Fruit fly (Drosophila melanogaster): ENCODE measurements around the gene CG15465.

The CG15465 gene

dm6 chrX:5046256-5046894, 39.2 kb upstream of the CG15465 start (continued):
- TF ChIP-seq nerfin-2 (GFP tag; IDR thresholded peaks at IDR 0.05; ENCODE audit: partially characterized antibody), result no peak
- TF ChIP-seq CG17328 (GFP tag; IDR thresholded peaks at IDR 0.05), result peak; percentile 86
- TF ChIP-seq twi (tag; optimal IDR thresholded peaks at IDR 0.05), result peak; percentile 49
- no peak for TF ChIP-seq luna (GFP tag; optimal IDR thresholded peaks at IDR 0.05)
- TF ChIP-seq az2 (GFP tag; optimal IDR thresholded peaks at IDR 0.05), result peak; percentile 76
- TF ChIP-seq CG32767 (GFP tag; IDR thresholded peaks at IDR 0.05), result peak; percentile 79
- TF ChIP-seq CG6654 (GFP tag; optimal IDR thresholded peaks at IDR 0.05), result peak; percentile 9
- TF ChIP-seq cad (GFP tag; optimal IDR thresholded peaks at IDR 0.05), result no peak
- TF ChIP-seq insv (GFP tag; optimal IDR thresholded peaks at IDR 0.05), result no peak
- TF ChIP-seq CG11723 (GFP tag; optimal IDR thresholded peaks at IDR 0.05), result peak; percentile 58
- peak; percentile 12 for TF ChIP-seq CG1792 (GFP tag; optimal IDR thresholded peaks at IDR 0.05)
- TF ChIP-seq ci (GFP tag; IDR thresholded peaks at IDR 0.05), result peak; percentile 84
- peak; percentile 83 for TF ChIP-seq CG10267 (tag; optimal IDR thresholded peaks at IDR 0.05)
- peak; percentile 83 for TF ChIP-seq kni (GFP tag; optimal IDR thresholded peaks at IDR 0.05)
- no peak for TF ChIP-seq Doc3 (GFP tag; IDR thresholded peaks at IDR 0.05; ENCODE audit: partially characterized antibody)
- TF ChIP-seq CG7987 (GFP tag; optimal IDR thresholded peaks at IDR 0.05), result peak; percentile 33
- TF ChIP-seq mam (GFP tag; optimal IDR thresholded peaks at IDR 0.05), result peak; percentile 63
- TF ChIP-seq CTCF (GFP tag; optimal IDR thresholded peaks at IDR 0.05), result no peak
- TF ChIP-seq Jarid2 (GFP tag; optimal IDR thresholded peaks at IDR 0.05), result peak; percentile 43
- peak; percentile 13 for TF ChIP-seq CG3163 (GFP tag; optimal IDR thresholded peaks at IDR 0.05)
- peak; percentile 28; the same call in 1 of the 3 replicates for TF ChIP-seq Optix (GFP tag; IDR thresholded peaks at IDR 0.05)
- peak; percentile 48 for TF ChIP-seq CG8281 (tag; optimal IDR thresholded peaks at IDR 0.05)
- TF ChIP-seq YL-1 (GFP tag; optimal IDR thresholded peaks at IDR 0.05), result peak; percentile 22
- TF ChIP-seq Poxn (GFP tag; IDR thresholded peaks at IDR 0.05), result no peak; the same call in 1 of the 2 replicates
- TF ChIP-seq CG15514 (GFP tag; optimal IDR thresholded peaks at IDR 0.05), result peak; percentile 36
- peak; percentile 15 for TF ChIP-seq tup (GFP tag; optimal IDR thresholded peaks at IDR 0.05)
- TF ChIP-seq mirr (GFP tag; optimal IDR thresholded peaks at IDR 0.05), result no peak
- no peak for TF ChIP-seq Bgb (GFP tag; IDR thresholded peaks at IDR 0.05; ENCODE audit: partially characterized antibody)
- TF ChIP-seq Dref (GFP tag; IDR thresholded peaks at IDR 0.05), result no peak
- peak; percentile 70 for TF ChIP-seq Side (GFP tag; optimal IDR thresholded peaks at IDR 0.05)
- peak; percentile 61 for TF ChIP-seq Dek (tag; optimal IDR thresholded peaks at IDR 0.05)
- TF ChIP-seq CG18599 (GFP tag; optimal IDR thresholded peaks at IDR 0.05), result peak; percentile 75
- TF ChIP-seq CG34376 (GFP tag; optimal IDR thresholded peaks at IDR 0.05), result peak; percentile 29
- TF ChIP-seq slou (GFP tag; optimal IDR thresholded peaks at IDR 0.05), result peak; percentile 4
- TF ChIP-seq CG12769 (tag; optimal IDR thresholded peaks at IDR 0.05), result no peak
- TF ChIP-seq slp2 (GFP tag; optimal IDR thresholded peaks at IDR 0.05), result peak; percentile 50
- peak; percentile 29 for TF ChIP-seq CG4707 (GFP tag; optimal IDR thresholded peaks at IDR 0.05)
- TF ChIP-seq ems (GFP tag; optimal IDR thresholded peaks at IDR 0.05), result peak; percentile 56
- peak; percentile 26 for TF ChIP-seq CG7271 (tag; optimal IDR thresholded peaks at IDR 0.05)
- TF ChIP-seq CG14710 (tag; optimal IDR thresholded peaks at IDR 0.05), result peak; percentile 85
- TF ChIP-seq Ets65A (GFP tag), result peak; percentile 88
- TF ChIP-seq corto (GFP tag; optimal IDR thresholded peaks at IDR 0.05), result peak; percentile 79
- TF ChIP-seq aop (GFP tag; IDR thresholded peaks at IDR 0.05), result no peak
- TF ChIP-seq pnt (GFP tag; optimal IDR thresholded peaks at IDR 0.05), result peak; percentile 58
- peak; percentile 20 for TF ChIP-seq crc (GFP tag; optimal IDR thresholded peaks at IDR 0.05)
- no peak for TF ChIP-seq CG7963 (GFP tag; IDR thresholded peaks at IDR 0.05; ENCODE audit: partially characterized antibody)
- peak; percentile 19 for TF ChIP-seq Atf3 (GFP tag; optimal IDR thresholded peaks at IDR 0.05)
- no peak for TF ChIP-seq Opbp (GFP tag; IDR thresholded peaks at IDR 0.05; ENCODE audit: partially characterized antibody)
- TF ChIP-seq Nf-YA (GFP tag; IDR thresholded peaks at IDR 0.05), result peak; percentile 36; the same call in 1 of the 2 replicates
- TF ChIP-seq wdn (GFP tag; IDR thresholded peaks at IDR 0.05), result peak; percentile 42; the same call in 1 of the 2 replicates
